Worm (Caenorhabditis elegans) whole organism, L3 larva: ENCODE results near the gene ani-3.

Experiments used
- lin-39 ChIP-seq: fragments of 150-350 bp; optimal IDR thresholded peaks from 2 replicates; lab custom pipeline; 2018; ENCODE audit warnings: missing biosample characterization, missing genetic modification reagents, missing genetic modification characterization
- pqm-1 ChIP-seq: fragments of 150-350 bp; optimal IDR thresholded peaks from 2 replicates; lab custom pipeline; 2017; ENCODE audit warnings: missing biosample characterization, missing genetic modification characterization, inconsistent platforms

DNA sequence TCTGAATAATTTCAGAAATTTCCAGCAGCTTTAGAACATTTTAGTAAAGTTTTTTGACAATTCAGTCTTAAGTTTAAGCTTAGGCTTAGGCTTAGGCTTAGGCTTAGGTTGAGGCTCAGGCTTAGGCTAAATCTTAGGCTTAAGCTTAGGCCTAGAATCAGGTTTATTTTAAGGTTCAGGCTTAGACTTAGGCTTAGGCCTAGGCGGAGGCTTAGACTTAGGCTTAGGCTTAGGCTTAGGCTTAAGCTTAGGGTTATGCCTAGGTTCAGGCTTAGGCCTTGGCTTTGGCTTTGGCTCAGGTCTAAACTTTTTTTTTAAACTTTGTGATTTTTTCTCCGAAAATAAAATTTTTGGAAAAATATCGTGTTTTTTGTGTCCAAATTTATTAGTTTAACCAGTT is 21.1 kb downstream of the ani-3 start:
- TF ChIP-seq lin-39 (tag; lab: Kevin White, UChicago) (no peak), pqm-1 (tag; lab: Kevin White, UChicago) (no peak)
